Fruit fly (Drosophila melanogaster) whole organism, embryonic: Measurements from ENCODE around the gene CG43249.

ENCODE experiments used
- CG2678 ChIP-seq: fragments of 200-800 bp; sonication (Bioruptor generic); optimal IDR thresholded peaks from 3 replicates; lab custom pipeline; 2019; ENCODE audit warnings: missing biosample characterization, mild to moderate bottlenecking, missing genetic modification characterization, moderate library complexity
- Kr ChIP-seq: fragments of 200-800 bp; sonication (Bioruptor generic); optimal IDR thresholded peaks from 2 replicates; lab custom pipeline; 2017; ENCODE audit warnings: missing biosample characterization, mild to moderate bottlenecking, missing genetic modification characterization
- bbx ChIP-seq: fragments of 200-800 bp; sonication (Bioruptor generic); IDR thresholded peaks from 2 replicates; pipeline ENCODE4 v1.3.6; 2022; ENCODE audit warnings: missing biosample characterization, missing genetic modification characterization; ENCODE audit not compliant: partially characterized antibody
- caup ChIP-seq: fragments of 200-800 bp; sonication (Bioruptor generic); optimal IDR thresholded peaks from 3 replicates; lab custom pipeline; 2017; ENCODE audit warnings: missing biosample characterization, mild to moderate bottlenecking, missing genetic modification characterization, moderate library complexity; ENCODE audit not compliant: severe bottlenecking
- sim ChIP-seq: fragments of 200-800 bp; sonication (Bioruptor generic); IDR thresholded peaks from 2 replicates; pipeline ENCODE4 v1.3.6; 2022; ENCODE audit warnings: missing biosample characterization, missing genetic modification characterization
- ttk ChIP-seq: fragments of 200-800 bp; sonication (Bioruptor generic); IDR thresholded peaks from 2 replicates; pipeline ENCODE4 v2.1.2; 2022; ENCODE audit warnings: missing biosample characterization, missing genetic modification characterization

dm6 chr3L:16329495-16329894 is 25.4 kb downstream of the CG43249 start, which contains the start of gene CG33061:
- TF ChIP-seq sim (GFP tag; lab: Robert Waterston, UW) = no peak
- TF ChIP-seq Kr (GFP tag; lab: Kevin White, UChicago) = no peak
- TF ChIP-seq bbx (GFP tag; lab: Robert Waterston, UW) = no peak
- no peak for TF ChIP-seq caup (GFP tag; lab: Kevin White, UChicago)
- TF ChIP-seq CG2678 (tag; lab: Kevin White, UChicago) = no peak
- no peak for TF ChIP-seq ttk
